Fruit fly (Drosophila melanogaster) whole organism, embryonic: ENCODE results near the gene CG10165.

Experiments
- Abd-B ChIP-seq: fragments of 200-800 bp; sonication (Bioruptor generic); optimal IDR thresholded peaks from 2 replicates; lab custom pipeline; 2018; ENCODE audit warnings: missing biosample characterization, mild to moderate bottlenecking, missing genetic modification characterization, moderate library complexity
- Atf-2 ChIP-seq: fragments of 200-800 bp; sonication (Bioruptor generic); optimal IDR thresholded peaks from 2 replicates; lab custom pipeline; 2016; ENCODE audit warnings: missing biosample characterization, missing genetic modification characterization
- BEAF-32 ChIP-seq: fragments of 200-800 bp; sonication (Bioruptor generic); optimal IDR thresholded peaks from 3 replicates; lab custom pipeline; 2017; ENCODE audit warnings: missing biosample characterization, missing genetic modification characterization, mild to moderate bottlenecking, moderate library complexity, missing genetic modification reagents
- C15 ChIP-seq: fragments of 200-800 bp; sonication (Bioruptor generic); IDR thresholded peaks from 3 replicates; pipeline ENCODE4 v1.3.6; 2022; ENCODE audit warnings: missing biosample characterization, missing genetic modification characterization
- CG10209 ChIP-seq: fragments of 200-800 bp; sonication (Bioruptor generic); optimal IDR thresholded peaks from 3 replicates; lab custom pipeline; 2017; ENCODE audit warnings: missing biosample characterization, mild to moderate bottlenecking, missing genetic modification characterization, missing genetic modification reagents
- CG10267 ChIP-seq: fragments of 200-800 bp; sonication (Bioruptor generic); optimal IDR thresholded peaks from 2 replicates; lab custom pipeline; 2018; ENCODE audit warnings: missing biosample characterization, mild to moderate bottlenecking, missing genetic modification characterization, moderate library complexity
- CG10462 ChIP-seq: fragments of 200-800 bp; sonication (Bioruptor generic); optimal IDR thresholded peaks from 2 replicates; lab custom pipeline; 2016; ENCODE audit warnings: missing biosample characterization, missing genetic modification characterization
- CG11504 ChIP-seq: fragments of 200-800 bp; sonication (Bioruptor generic); optimal IDR thresholded peaks from 3 replicates; lab custom pipeline; 2019; ENCODE audit warnings: missing biosample characterization, mild to moderate bottlenecking, missing genetic modification characterization, moderate library complexity
- CG11723 ChIP-seq: fragments of 200-800 bp; sonication (Bioruptor generic); optimal IDR thresholded peaks from 2 replicates; lab custom pipeline; 2017; ENCODE audit warnings: missing biosample characterization, mild to moderate bottlenecking, missing genetic modification characterization
- CG12104 ChIP-seq: fragments of 200-800 bp; sonication (Bioruptor generic); optimal IDR thresholded peaks from 3 replicates; lab custom pipeline; 2016; ENCODE audit warnings: missing biosample characterization, missing genetic modification characterization
- CG12299 ChIP-seq: fragments of 200-800 bp; sonication (Bioruptor generic); optimal IDR thresholded peaks from 2 replicates; lab custom pipeline; 2018; ENCODE audit warnings: missing biosample characterization, mild to moderate bottlenecking, missing genetic modification characterization
- CG13424 ChIP-seq: fragments of 200-800 bp; sonication (Bioruptor generic); optimal IDR thresholded peaks from 2 replicates; lab custom pipeline; 2019; ENCODE audit warnings: missing biosample characterization, mild to moderate bottlenecking, missing genetic modification characterization, moderate library complexity
- CG14441 ChIP-seq: fragments of 200-800 bp; sonication (Bioruptor generic); IDR thresholded peaks from 2 replicates; pipeline ENCODE4 v1.3.6; 2022; ENCODE audit warnings: missing biosample characterization, missing genetic modification characterization
- CG15696 ChIP-seq: fragments of 200-800 bp; sonication (Bioruptor generic); optimal IDR thresholded peaks from 2 replicates; lab custom pipeline; 2019; ENCODE audit warnings: missing biosample characterization, mild to moderate bottlenecking, missing genetic modification characterization, moderate library complexity
- CG17359 ChIP-seq: fragments of 200-800 bp; sonication (Bioruptor generic); optimal IDR thresholded peaks from 3 replicates; lab custom pipeline; 2018; ENCODE audit warnings: missing biosample characterization, mild to moderate bottlenecking, missing genetic modification characterization, moderate library complexity
- CG17385 ChIP-seq: fragments of 200-800 bp; sonication (Bioruptor generic); optimal IDR thresholded peaks from 3 replicates; lab custom pipeline; 2018; ENCODE audit warnings: missing biosample characterization, mild to moderate bottlenecking, missing genetic modification characterization
- CG2712 ChIP-seq: fragments of 200-800 bp; optimal IDR thresholded peaks from 3 replicates; lab custom pipeline; 2019; ENCODE audit warnings: missing biosample characterization, mild to moderate bottlenecking, missing genetic modification characterization, moderate library complexity
- CG2875 ChIP-seq: fragments of 200-800 bp; sonication (Bioruptor generic); optimal IDR thresholded peaks from 2 replicates; lab custom pipeline; 2017; ENCODE audit warnings: missing biosample characterization, mild to moderate bottlenecking, missing genetic modification characterization, missing genetic modification reagents
- CG4707 ChIP-seq: fragments of 200-800 bp; sonication (Bioruptor generic); optimal IDR thresholded peaks from 2 replicates; lab custom pipeline; 2018; ENCODE audit warnings: missing biosample characterization, mild to moderate bottlenecking, missing genetic modification characterization, moderate library complexity
- CG8290 ChIP-seq, 3 experiments: fragments of 200-800 bp; sonication (Bioruptor generic); optimal IDR thresholded peaks; 2 replicates each; lab custom pipeline; 2016 to 2019; ENCODE audit warnings: missing biosample characterization in 3 of 3, missing genetic modification characterization in 3 of 3, mild to moderate bottlenecking in 2 of 3, moderate library complexity in 1 of 3
- CG8359 ChIP-seq: fragments of 200-800 bp; sonication (Bioruptor generic); optimal IDR thresholded peaks from 2 replicates; lab custom pipeline; 2017; ENCODE audit warnings: missing biosample characterization, mild to moderate bottlenecking, missing genetic modification characterization, borderline replicate concordance
- CG9609 ChIP-seq: fragments of 200-800 bp; sonication (Bioruptor generic); optimal IDR thresholded peaks from 3 replicates; lab custom pipeline; 2016; ENCODE audit warnings: missing biosample characterization, missing genetic modification characterization
- CoRest ChIP-seq: fragments of 200-800 bp; sonication (Bioruptor generic); optimal IDR thresholded peaks from 3 replicates; lab custom pipeline; 2018; ENCODE audit warnings: missing biosample characterization, mild to moderate bottlenecking, missing genetic modification characterization, moderate library complexity
- Dad ChIP-seq: fragments of 200-800 bp; sonication (Bioruptor generic); optimal IDR thresholded peaks from 3 replicates; lab custom pipeline; 2016; ENCODE audit warnings: missing biosample characterization, missing genetic modification characterization
- Lim3 ChIP-seq: fragments of 200-800 bp; sonication (Bioruptor generic); IDR thresholded peaks from 2 replicates; pipeline ENCODE4 v1.3.6; 2022; ENCODE audit warnings: missing biosample characterization, missing genetic modification characterization
- Nf-YB ChIP-seq: fragments of 200-800 bp; sonication (Bioruptor generic); optimal IDR thresholded peaks from 3 replicates; lab custom pipeline; 2019; ENCODE audit warnings: missing biosample characterization, mild to moderate bottlenecking, missing genetic modification characterization, moderate library complexity
- Opbp ChIP-seq: fragments of 200-800 bp; sonication (Bioruptor generic); IDR thresholded peaks from 3 replicates; pipeline ENCODE4 v1.3.6; 2022; ENCODE audit warnings: missing biosample characterization, missing genetic modification characterization; ENCODE audit not compliant: partially characterized antibody
- PHDP ChIP-seq: fragments of 200-800 bp; sonication (Bioruptor generic); optimal IDR thresholded peaks from 3 replicates; lab custom pipeline; 2018; ENCODE audit warnings: missing biosample characterization, mild to moderate bottlenecking, missing genetic modification characterization, moderate library complexity
- Side ChIP-seq: fragments of 200-800 bp; sonication (Bioruptor generic); optimal IDR thresholded peaks from 2 replicates; lab custom pipeline; 2016; ENCODE audit warnings: missing biosample characterization, missing genetic modification characterization
- Six4 ChIP-seq: fragments of 200-800 bp; sonication (Bioruptor generic); optimal IDR thresholded peaks from 2 replicates; lab custom pipeline; 2016; ENCODE audit warnings: missing biosample characterization, missing genetic modification characterization
- Sox102F ChIP-seq: fragments of 200-800 bp; sonication (Bioruptor generic); optimal IDR thresholded peaks from 2 replicates; lab custom pipeline; 2018; ENCODE audit warnings: missing biosample characterization, mild to moderate bottlenecking, missing genetic modification characterization, moderate library complexity
- Spps ChIP-seq: fragments of 200-800 bp; sonication (Bioruptor generic); optimal IDR thresholded peaks from 2 replicates; lab custom pipeline; 2018; ENCODE audit warnings: missing biosample characterization, mild to moderate bottlenecking, missing genetic modification characterization
- Sry-β ChIP-seq: fragments of 200-800 bp; sonication (Bioruptor generic); optimal IDR thresholded peaks from 2 replicates; lab custom pipeline; 2018; ENCODE audit warnings: missing biosample characterization, mild to moderate bottlenecking, missing genetic modification characterization, moderate library complexity
- ab ChIP-seq: fragments of 200-800 bp; sonication (Bioruptor generic); optimal IDR thresholded peaks from 2 replicates; lab custom pipeline; 2016; ENCODE audit warnings: missing biosample characterization, missing genetic modification characterization
- caup ChIP-seq: fragments of 200-800 bp; sonication (Bioruptor generic); optimal IDR thresholded peaks from 3 replicates; lab custom pipeline; 2017; ENCODE audit warnings: missing biosample characterization, mild to moderate bottlenecking, missing genetic modification characterization, moderate library complexity; ENCODE audit not compliant: severe bottlenecking
- cg ChIP-seq: fragments of 200-800 bp; sonication (Bioruptor generic); optimal IDR thresholded peaks from 3 replicates; lab custom pipeline; 2019; ENCODE audit warnings: missing biosample characterization, mild to moderate bottlenecking, missing genetic modification characterization, moderate library complexity
- corto ChIP-seq: fragments of 200-800 bp; sonication (Bioruptor generic); optimal IDR thresholded peaks from 2 replicates; lab custom pipeline; 2016; ENCODE audit warnings: missing biosample characterization, mild to moderate bottlenecking, missing genetic modification characterization, moderate library complexity
- grau ChIP-seq: fragments of 200-800 bp; optimal IDR thresholded peaks from 3 replicates; lab custom pipeline; 2019; ENCODE audit warnings: missing biosample characterization, mild to moderate bottlenecking, missing genetic modification characterization, moderate library complexity
- lbe ChIP-seq: fragments of 200-800 bp; sonication (Bioruptor generic); optimal IDR thresholded peaks from 2 replicates; lab custom pipeline; 2016; ENCODE audit warnings: missing biosample characterization, mild to moderate bottlenecking, missing genetic modification characterization
- lmd ChIP-seq: fragments of 200-800 bp; sonication (Bioruptor generic); IDR thresholded peaks from 2 replicates; pipeline ENCODE4 v1.3.6; 2022; ENCODE audit warnings: missing biosample characterization, missing genetic modification characterization
- oc ChIP-seq: fragments of 200-800 bp; sonication (Bioruptor generic); optimal IDR thresholded peaks from 2 replicates; lab custom pipeline; 2018; ENCODE audit warnings: missing biosample characterization, mild to moderate bottlenecking, missing genetic modification characterization, moderate library complexity
- pfk ChIP-seq: fragments of 200-800 bp; sonication (Bioruptor generic); optimal IDR thresholded peaks from 2 replicates; lab custom pipeline; 2018; ENCODE audit warnings: missing biosample characterization, mild to moderate bottlenecking, missing genetic modification characterization, moderate library complexity
- sc ChIP-seq, 3 experiments: fragments of >200 bp in 2 of 3; fragments of 200-800 bp in 1 of 3; sonication (Bioruptor generic) in 1 of 3; optimal IDR thresholded peaks; 2 replicates in 2 of 3; 3 replicates in 1 of 3; lab custom pipeline; 2017; ENCODE audit warnings: mild to moderate bottlenecking in 1 of 3, missing biosample characterization in 1 of 3, missing genetic modification characterization in 1 of 3, missing genetic modification reagents in 1 of 3
- tgo ChIP-seq: fragments of 200-800 bp; sonication (Bioruptor generic); IDR thresholded peaks from 3 replicates; pipeline ENCODE4 v1.3.6; 2022; ENCODE audit warnings: missing biosample characterization, missing genetic modification characterization
- trem ChIP-seq: fragments of 200-800 bp; optimal IDR thresholded peaks from 3 replicates; lab custom pipeline; 2019; ENCODE audit warnings: missing biosample characterization, mild to moderate bottlenecking, missing genetic modification characterization, moderate library complexity
- vvl ChIP-seq: fragments of 200-800 bp; sonication (Bioruptor generic); IDR thresholded peaks from 2 replicates; pipeline ENCODE4 v1.3.6; 2022; ENCODE audit warnings: missing biosample characterization, missing genetic modification characterization
- zen2 ChIP-seq: fragments of 200-800 bp; sonication (Bioruptor generic); IDR thresholded peaks from 3 replicates; pipeline ENCODE4 v1.3.6; 2022; ENCODE audit warnings: missing biosample characterization, missing genetic modification characterization; ENCODE audit not compliant: partially characterized antibody

CG10165 gene

DNA sequence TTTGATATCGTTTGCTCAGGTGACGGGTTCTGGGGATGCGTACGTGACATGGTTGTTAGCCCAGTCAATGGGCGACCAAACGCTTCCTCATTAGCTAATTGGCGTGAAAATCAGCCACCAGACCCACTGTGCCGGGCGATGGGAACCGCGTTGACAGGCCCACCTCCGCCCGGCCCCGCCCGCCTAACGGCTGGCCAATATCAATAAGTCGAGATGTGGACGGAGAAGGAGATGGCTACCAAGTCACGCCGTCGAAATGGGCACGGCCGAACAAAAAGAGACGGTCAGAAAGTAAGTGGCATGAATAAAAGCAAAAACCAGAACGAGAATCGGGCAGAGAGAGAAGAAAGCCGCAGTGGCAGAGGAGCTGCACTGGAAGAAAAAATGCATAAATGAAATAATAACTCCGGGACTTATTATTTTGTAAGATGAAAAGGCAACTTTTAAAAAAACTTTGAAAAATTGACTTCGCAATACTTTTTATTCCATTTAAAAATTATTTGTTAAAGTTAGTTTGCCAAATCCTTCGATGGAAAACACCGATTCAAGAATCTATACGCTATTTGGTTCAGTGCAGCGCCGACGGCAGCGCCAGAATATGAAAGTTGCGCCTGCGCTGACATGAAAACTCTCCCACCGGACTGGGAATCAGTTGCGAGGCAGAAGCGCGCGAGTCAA lies 7.8 kb upstream of the CG10165 start, which contains the start of gene CG13082 (continued):
- peak; percentile 47 for TF ChIP-seq PHDP (tag; lab: Kevin White, UChicago)
- peak; percentile 23 for TF ChIP-seq CG15696 (tag; lab: Kevin White, UChicago)
- peak; percentile 60 for TF ChIP-seq CG10267
- peak; percentile 11 for TF ChIP-seq CG17359 (tag; lab: Kevin White, UChicago)
- no peak for TF ChIP-seq CG12104 (GFP tag; lab: Kevin White, UChicago)
- no peak for TF ChIP-seq cg (GFP tag; lab: Kevin White, UChicago)
- no peak for TF ChIP-seq CG12299
- peak; percentile 1 for TF ChIP-seq Sry-β
- no peak for TF ChIP-seq caup
- TF ChIP-seq CoRest (tag; lab: Kevin White, UChicago) = peak; percentile 61
- peak; percentile 2 for TF ChIP-seq CG4707
- peak; percentile 62 for TF ChIP-seq CG8359 (GFP tag; lab: Kevin White, UChicago)
- peak; percentile 75 for TF ChIP-seq Spps
- TF ChIP-seq pfk = no peak
- TF ChIP-seq oc (tag; lab: Kevin White, UChicago) = peak; percentile 50
- TF ChIP-seq CG13424 (tag; lab: Kevin White, UChicago) = peak; percentile 64
- TF ChIP-seq zen2 (GFP tag; lab: Robert Waterston, UW) = no peak
- TF ChIP-seq CG17385 (GFP tag; lab: Kevin White, UChicago) = peak; percentile 45
- peak; percentile 56 for TF ChIP-seq trem (tag; lab: Kevin White, UChicago)
- no peak for TF ChIP-seq ab
- peak; percentile 83 for TF ChIP-seq CG2712 (tag; lab: Kevin White, UChicago)
- peak; percentile 9 for TF ChIP-seq CG9609 (GFP tag; lab: Kevin White, UChicago)
- TF ChIP-seq BEAF-32 (GFP tag; lab: Kevin White, UChicago) = no peak
- peak; percentile 14 for TF ChIP-seq CG10462 (GFP tag; lab: Kevin White, UChicago)
- TF ChIP-seq CG8290 (GFP tag; optimal IDR thresholded peaks at IDR 0.05; lab: Kevin White, UChicago) = peak; percentile 26
- no peak for TF ChIP-seq CG8290 (tag; optimal IDR thresholded peaks at IDR 0.05; lab: Kevin White, UChicago)
- no peak for TF ChIP-seq Side (GFP tag; lab: Kevin White, UChicago)
- TF ChIP-seq CG14441 (GFP tag; lab: Robert Waterston, UW) = no peak
- TF ChIP-seq Atf-2 = peak; percentile 41
- peak; percentile 35 for TF ChIP-seq corto (GFP tag; lab: Kevin White, UChicago)
- no peak for TF ChIP-seq Lim3 (GFP tag; lab: Robert Waterston, UW)
- peak; percentile 36; the same call in 1 of the 2 replicates for TF ChIP-seq vvl
- peak; percentile 35; the same call in 1 of the 3 replicates for TF ChIP-seq tgo (GFP tag; lab: Robert Waterston, UW)
- no peak for TF ChIP-seq sc (optimal IDR thresholded peaks at IDR 0.05; lab: Kevin White, UChicago)
- peak; percentile 61 for TF ChIP-seq sc (GFP tag; optimal IDR thresholded peaks at IDR 0.05; lab: Kevin White, UChicago)
- TF ChIP-seq lbe = peak; percentile 62
- no peak for TF ChIP-seq C15
- TF ChIP-seq grau = peak; percentile 57
- peak; percentile 42 for TF ChIP-seq Sox102F (GFP tag; lab: Kevin White, UChicago)
- peak; percentile 48 for TF ChIP-seq CG10209 (GFP tag; lab: Kevin White, UChicago)
- peak; percentile 59 for TF ChIP-seq CG2875
- peak; percentile 49; the same call in 1 of the 2 replicates for TF ChIP-seq lmd
- peak; percentile 24 for TF ChIP-seq Nf-YB
- no peak for TF ChIP-seq Opbp (GFP tag; lab: Robert Waterston, UW)
- peak; percentile 64 for TF ChIP-seq CG11504
- TF ChIP-seq Six4 (GFP tag; lab: Kevin White, UChicago) = peak; percentile 23
- no peak for TF ChIP-seq Dad (GFP tag; lab: Kevin White, UChicago)
- TF ChIP-seq CG11723 = peak; percentile 35
- TF ChIP-seq Abd-B (GFP tag; lab: Kevin White, UChicago) = peak; percentile 8
